Worm (Caenorhabditis elegans): Measurements from ENCODE around the gene hyl-2.

Gene hyl-2

ce11 chrX:4662293-4662825 lies 36.9 kb downstream of the hyl-2 start (continued):
- TF ChIP-seq K12H6.12 (tag; optimal IDR thresholded peaks at IDR 0.05) (peak; percentile 30), ekl-4 (GFP tag; IDR thresholded peaks at IDR 0.05) (0 out of 2 replicates have a peak, but pooled peaks have one; percentile 38), unc-62 (GFP tag; optimal IDR thresholded peaks at IDR 0.05) (peak; percentile 22), nhr-80 (tag; optimal IDR thresholded peaks at IDR 0.05) (peak; percentile 91), pha-4 (tag; optimal IDR thresholded peaks at IDR 0.05) (no peak), ztf-25 (GFP tag; IDR thresholded peaks at IDR 0.05) (no peak), ceh-40 (GFP tag; IDR thresholded peaks at IDR 0.05) (no peak), nfya-2 (GFP tag; IDR thresholded peaks at IDR 0.05) (no peak), lir-1 (GFP tag; conservative IDR thresholded peaks at IDR 0.05) (no peak), let-526 (GFP tag; IDR thresholded peaks at IDR 0.05) (no peak), ZK185.1 (tag; optimal IDR thresholded peaks at IDR 0.05; ENCODE audit: poor library complexity, severe bottlenecking) (peak; percentile 35), athp-1 (tag; optimal IDR thresholded peaks at IDR 0.05) (no peak), K11D2.4 (GFP tag; IDR thresholded peaks at IDR 0.05) (no peak), ama-1 (optimal IDR thresholded peaks at IDR 0.05) (no peak), ama-1 (GFP tag; optimal IDR thresholded peaks at IDR 0.05) (no peak), ztf-26 (tag; optimal IDR thresholded peaks at IDR 0.05) (peak; percentile 39), nfyb-1 (GFP tag; IDR thresholded peaks at IDR 0.05) (peak; percentile 60; the same call in 1 of the 2 replicates), ceh-58 (GFP tag; IDR thresholded peaks at IDR 0.05) (no peak)

ce11 chrX:4660268-4660880 lies 38.9 kb downstream of the hyl-2 start, which contains the start of gene nhr-45:
Gene nhr-45, minus strand, starts transcription at chrX:4660318.
- TF ChIP-seq nhr-80 (tag; optimal IDR thresholded peaks at IDR 0.05) (peak; percentile 55), B0261.1 (tag; optimal IDR thresholded peaks at IDR 0.05) (no peak)

ce11 chrX:4658706-4659105 lies 40.6 kb downstream of the hyl-2 start:
- TF ChIP-seq zfh-2 (GFP tag; conservative IDR thresholded peaks at IDR 0.05) (no peak), ceh-100 (GFP tag; IDR thresholded peaks at IDR 0.05) (no peak), F49E8.2 (tag; optimal IDR thresholded peaks at IDR 0.05; ENCODE audit: insufficient read depth) (no peak), dox-1 (GFP tag; IDR thresholded peaks at IDR 0.05) (0 out of 2 replicates have a peak, but pooled peaks have one; percentile 24), ztf-6 (GFP tag; IDR thresholded peaks at IDR 0.05) (no peak), snpc-3.4 (tag; optimal IDR thresholded peaks at IDR 0.05) (no peak), Y56A3A.18 (GFP tag; IDR thresholded peaks at IDR 0.05) (no peak), akir-1 (GFP tag; optimal IDR thresholded peaks at IDR 0.05) (no peak), K12H6.12 (tag; optimal IDR thresholded peaks at IDR 0.05) (no peak), ama-1 (optimal IDR thresholded peaks at IDR 0.05) (no peak), ama-1 (GFP tag; optimal IDR thresholded peaks at IDR 0.05) (no peak), nhr-80 (tag; optimal IDR thresholded peaks at IDR 0.05) (peak; percentile 57)

ce11 chrX:4658303-4658702 lies 41.0 kb downstream of the hyl-2 start:
- TF ChIP-seq B0261.1 (tag; optimal IDR thresholded peaks at IDR 0.05): no peak
- TF ChIP-seq chd-7 (tag; optimal IDR thresholded peaks at IDR 0.05): no peak
- no peak for TF ChIP-seq egl-44 (GFP tag; IDR thresholded peaks at IDR 0.05)
- TF ChIP-seq xnd-1 (tag; optimal IDR thresholded peaks at IDR 0.05): no peak
- no peak for TF ChIP-seq rcor-1 (GFP tag; IDR thresholded peaks at IDR 0.05)
- TF ChIP-seq K11D2.4 (GFP tag; IDR thresholded peaks at IDR 0.05): no peak
- TF ChIP-seq pha-4 (tag; optimal IDR thresholded peaks at IDR 0.05): no peak
- no peak for TF ChIP-seq Y53F4B.3 (GFP tag; IDR thresholded peaks at IDR 0.05)
- TF ChIP-seq cebp-1 (GFP tag; IDR thresholded peaks at IDR 0.05): no peak
- TF ChIP-seq cebp-1 (tag; optimal IDR thresholded peaks at IDR 0.05): no peak
- no peak for TF ChIP-seq ztf-26 (tag; optimal IDR thresholded peaks at IDR 0.05)
- TF ChIP-seq cebp-2 (GFP tag; IDR thresholded peaks at IDR 0.05): no peak
- no peak for TF ChIP-seq snpc-4 (GFP tag; optimal IDR thresholded peaks at IDR 0.05)
- no peak for TF ChIP-seq snpc-4 (tag; optimal IDR thresholded peaks at IDR 0.05)
- no peak for TF ChIP-seq ceh-27 (GFP tag; optimal IDR thresholded peaks at IDR 0.05)
- TF ChIP-seq Y79H2A.3 (GFP tag; conservative IDR thresholded peaks at IDR 0.05): no peak
- TF ChIP-seq ztf-3 (GFP tag; optimal IDR thresholded peaks at IDR 0.05): no peak
- TF ChIP-seq sptf-2 (GFP tag; optimal IDR thresholded peaks at IDR 0.05): no peak
- TF ChIP-seq aptf-2 (GFP tag; conservative IDR thresholded peaks at IDR 0.05): no peak
